Fruit fly (Drosophila melanogaster): ENCODE results near the gene dac.

dac gene

dm6 chr2L:16501366-16501765 lies 15.6 kb upstream of the dac start:
- TF ChIP-seq h (optimal IDR thresholded peaks at IDR 0.05) (no peak), Myc (optimal IDR thresholded peaks at IDR 0.05) (no peak), insv (optimal IDR thresholded peaks at IDR 0.05) (no peak), Sin3A (optimal IDR thresholded peaks at IDR 0.05) (no peak), psq (optimal IDR thresholded peaks at IDR 0.05) (no peak), ttk (optimal IDR thresholded peaks at IDR 0.05) (no peak)

dm6 chr2L:16500469-16500868 lies 14.7 kb upstream of the dac start:
- TF ChIP-seq h (optimal IDR thresholded peaks at IDR 0.05): no peak
- no peak for TF ChIP-seq Sin3A (optimal IDR thresholded peaks at IDR 0.05)
- TF ChIP-seq Myc (optimal IDR thresholded peaks at IDR 0.05): no peak
- no peak for TF ChIP-seq ttk (optimal IDR thresholded peaks at IDR 0.05)
- no peak for TF ChIP-seq insv (optimal IDR thresholded peaks at IDR 0.05)
- no peak for TF ChIP-seq psq (optimal IDR thresholded peaks at IDR 0.05)

dm6 chr2L:16499559-16499958 lies 13.8 kb upstream of the dac start:
- TF ChIP-seq h (optimal IDR thresholded peaks at IDR 0.05): no peak

dm6 chr2L:16498100-16498499 lies 12.3 kb upstream of the dac start:
- TF ChIP-seq Myc (optimal IDR thresholded peaks at IDR 0.05) (no peak), ttk (optimal IDR thresholded peaks at IDR 0.05) (no peak), h (optimal IDR thresholded peaks at IDR 0.05) (no peak), insv (optimal IDR thresholded peaks at IDR 0.05) (no peak), Sin3A (optimal IDR thresholded peaks at IDR 0.05) (no peak), psq (optimal IDR thresholded peaks at IDR 0.05) (no peak)

dm6 chr2L:16497196-16497595 lies 11.4 kb upstream of the dac start:
- TF ChIP-seq Sin3A (optimal IDR thresholded peaks at IDR 0.05) (no peak), psq (optimal IDR thresholded peaks at IDR 0.05) (no peak), insv (optimal IDR thresholded peaks at IDR 0.05) (no peak), ttk (optimal IDR thresholded peaks at IDR 0.05) (no peak), h (optimal IDR thresholded peaks at IDR 0.05) (no peak), Myc (optimal IDR thresholded peaks at IDR 0.05) (no peak)

dm6 chr2L:16495193-16495780 lies 9.5 kb upstream of the dac start:
- TF ChIP-seq Sin3A (optimal IDR thresholded peaks at IDR 0.05) (no peak), h (optimal IDR thresholded peaks at IDR 0.05) (no peak), insv (optimal IDR thresholded peaks at IDR 0.05) (no peak), Myc (optimal IDR thresholded peaks at IDR 0.05) (no peak), ttk (optimal IDR thresholded peaks at IDR 0.05) (no peak), psq (optimal IDR thresholded peaks at IDR 0.05) (no peak)

dm6 chr2L:16493999-16494741 lies 8.4 kb upstream of the dac start:
- TF ChIP-seq Sin3A (optimal IDR thresholded peaks at IDR 0.05) (no peak), Myc (optimal IDR thresholded peaks at IDR 0.05) (no peak), ttk (optimal IDR thresholded peaks at IDR 0.05) (no peak), h (optimal IDR thresholded peaks at IDR 0.05) (no peak), insv (optimal IDR thresholded peaks at IDR 0.05) (no peak), psq (optimal IDR thresholded peaks at IDR 0.05) (no peak)

dm6 chr2L:16492617-16493203 lies 6.9 kb upstream of the dac start:
- TF ChIP-seq Sin3A (optimal IDR thresholded peaks at IDR 0.05): no peak
- TF ChIP-seq insv (optimal IDR thresholded peaks at IDR 0.05): no peak
- TF ChIP-seq psq (optimal IDR thresholded peaks at IDR 0.05): no peak
- no peak for TF ChIP-seq Myc (optimal IDR thresholded peaks at IDR 0.05)
- no peak for TF ChIP-seq h (optimal IDR thresholded peaks at IDR 0.05)
- TF ChIP-seq ttk (optimal IDR thresholded peaks at IDR 0.05): no peak

- TF ChIP-seq psq (optimal IDR thresholded peaks at IDR 0.05): no peak
- no peak for TF ChIP-seq insv (optimal IDR thresholded peaks at IDR 0.05)
Measured at dm6 chr2L:16491752-16492616, 6.2 kb upstream of the dac start.

dm6 chr2L:16491123-16491751 lies 5.4 kb upstream of the dac start, which contains the start of gene Tpr2:
TSS of gene Tpr2 (plus strand) at chr2L:16491540.
- TF ChIP-seq Sin3A (optimal IDR thresholded peaks at IDR 0.05) (no peak), ttk (optimal IDR thresholded peaks at IDR 0.05) (no peak), Myc (optimal IDR thresholded peaks at IDR 0.05) (no peak), insv (optimal IDR thresholded peaks at IDR 0.05) (no peak)

- no peak for TF ChIP-seq psq (optimal IDR thresholded peaks at IDR 0.05)
- no peak for TF ChIP-seq insv (optimal IDR thresholded peaks at IDR 0.05)
- TF ChIP-seq Myc (optimal IDR thresholded peaks at IDR 0.05): no peak
- TF ChIP-seq h (optimal IDR thresholded peaks at IDR 0.05): no peak
- no peak for TF ChIP-seq ttk (optimal IDR thresholded peaks at IDR 0.05)
- no peak for TF ChIP-seq Sin3A (optimal IDR thresholded peaks at IDR 0.05)
Measured at dm6 chr2L:16487571-16488276, 1.9 kb upstream of the dac start, which contains the start of gene Nepl8. TSS of gene Nepl8 (plus strand) at chr2L:16488148.

All from Kc167 (cell line).